Worm (Caenorhabditis elegans): ENCODE results near the gene H11L12.1.

The H11L12.1 gene

DNA sequence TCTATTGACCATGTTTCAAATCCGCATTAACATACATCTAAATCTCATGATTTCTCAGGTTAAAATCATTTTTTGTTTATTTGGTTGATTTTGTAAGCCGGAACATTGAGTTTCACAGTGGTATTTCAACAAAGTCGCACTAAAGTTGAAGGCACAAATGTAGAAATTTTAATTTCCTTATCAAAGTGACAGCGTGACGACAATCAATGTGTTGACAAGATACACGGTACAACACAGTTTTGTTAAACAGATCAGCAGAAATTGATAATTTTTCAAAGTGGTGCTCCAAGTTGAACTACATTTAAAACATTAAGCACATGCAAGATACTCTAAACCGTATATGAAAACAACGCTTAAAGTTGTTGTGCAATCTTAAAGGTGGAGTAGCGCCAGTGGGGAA lies 8.9 kb downstream of the H11L12.1 start:
- TF ChIP-seq hlh-11 (tag; optimal IDR thresholded peaks at IDR 0.05) = peak; percentile 39
- TF ChIP-seq nhr-41 (GFP tag; IDR thresholded peaks at IDR 0.05) = no peak
- peak; percentile 54 for TF ChIP-seq pqm-1 (tag; optimal IDR thresholded peaks at IDR 0.05)
- peak in 1 of 2 experiments; percentile 33 for TF ChIP-seq daf-16 (GFP tag; optimal IDR thresholded peaks at IDR 0.05)
- TF ChIP-seq daf-16 (tag; optimal IDR thresholded peaks at IDR 0.05) = peak; percentile 95
- TF ChIP-seq dmd-6 (GFP tag; IDR thresholded peaks at IDR 0.05) = peak; percentile 74
- no peak for TF ChIP-seq ceh-32 (tag; optimal IDR thresholded peaks at IDR 0.05; ENCODE audit: poor library complexity)
- TF ChIP-seq hlh-30 (tag; optimal IDR thresholded peaks at IDR 0.05; ENCODE audit: insufficient read depth) = peak; percentile 13
- no peak for TF ChIP-seq rbr-2 (tag; optimal IDR thresholded peaks at IDR 0.05)
- TF ChIP-seq dve-1 (tag; optimal IDR thresholded peaks at IDR 0.05; ENCODE audit: insufficient read depth) = peak; percentile 61
- peak; percentile 84 for TF ChIP-seq nhr-28 (tag; optimal IDR thresholded peaks at IDR 0.05)
- TF ChIP-seq unc-62 (GFP tag; optimal IDR thresholded peaks at IDR 0.05 in 1 of 2) = peak in 1 of 2 experiments; percentile 42
- TF ChIP-seq unc-62 (tag; optimal IDR thresholded peaks at IDR 0.05) = no peak

DNA sequence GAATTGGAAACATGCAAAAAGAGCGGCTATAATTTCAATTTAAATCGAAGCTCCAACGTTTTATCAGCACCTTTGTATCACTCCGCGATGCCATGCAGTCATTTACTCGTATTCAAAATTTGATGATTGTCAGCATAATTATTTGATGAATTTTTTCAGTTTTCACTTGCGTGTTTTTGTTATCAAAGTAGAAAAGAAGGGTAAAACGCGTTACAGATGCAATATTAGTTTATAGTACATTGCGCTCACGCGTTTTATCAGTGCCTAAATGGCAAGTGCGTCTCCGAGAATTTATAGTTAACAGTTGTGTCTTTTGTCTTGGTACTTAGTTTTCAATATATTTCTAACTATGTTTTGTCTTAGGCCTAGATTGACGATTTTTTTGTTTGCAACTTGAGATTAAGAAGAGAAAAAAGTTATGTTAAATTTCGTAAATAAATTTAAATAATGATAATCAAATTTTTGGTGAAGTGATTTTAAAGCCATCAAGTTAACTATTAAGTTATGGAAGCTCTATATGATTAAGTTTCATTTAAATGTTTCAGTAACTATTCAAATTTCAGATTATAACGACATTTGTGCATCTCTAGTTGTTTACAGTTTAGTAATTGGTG lies 16.7 kb downstream of the H11L12.1 start, which contains the start of gene cgt-2:
Gene cgt-2 (plus strand): TSS at position 564 of the 614 bp plus-strand sequence.
- no peak for TF ChIP-seq zip-11 (GFP tag; IDR thresholded peaks at IDR 0.05)
- no peak for TF ChIP-seq nhr-6 (tag; optimal IDR thresholded peaks at IDR 0.05)
- TF ChIP-seq ceh-32 (tag; optimal IDR thresholded peaks at IDR 0.05; ENCODE audit: poor library complexity) = no peak
- no peak for TF ChIP-seq dpl-1 (GFP tag; optimal IDR thresholded peaks at IDR 0.05)
- TF ChIP-seq lin-1 (GFP tag; IDR thresholded peaks at IDR 0.05) = no peak
- no peak for TF ChIP-seq lin-38 (GFP tag; IDR thresholded peaks at IDR 0.05)
- TF ChIP-seq lin-29 (GFP tag; IDR thresholded peaks at IDR 0.05) = no peak
- no peak for TF ChIP-seq mep-1 (tag; optimal IDR thresholded peaks at IDR 0.05)
- no peak for TF ChIP-seq lir-3 (tag; optimal IDR thresholded peaks at IDR 0.05)
- no peak for TF ChIP-seq Y48G9A.11 (GFP tag; IDR thresholded peaks at IDR 0.05)
- TF ChIP-seq ceh-20 (GFP tag; IDR thresholded peaks at IDR 0.05) = no peak
- no peak for TF ChIP-seq F44E2.7 (GFP tag; IDR thresholded peaks at IDR 0.05)
- TF ChIP-seq hlh-11 (tag; optimal IDR thresholded peaks at IDR 0.05) = peak; percentile 56
- TF ChIP-seq dmd-6 (GFP tag; IDR thresholded peaks at IDR 0.05) = peak; percentile 71
- TF ChIP-seq unc-39 (tag; optimal IDR thresholded peaks at IDR 0.05) = no peak
- TF ChIP-seq nhr-102 (tag; optimal IDR thresholded peaks at IDR 0.05) = no peak
- TF ChIP-seq zfp-3 (GFP tag; conservative IDR thresholded peaks at IDR 0.05) = no peak
- no peak for TF ChIP-seq pha-4 (GFP tag; IDR thresholded peaks at IDR 0.05)
- no peak for TF ChIP-seq pha-4 (tag; optimal IDR thresholded peaks at IDR 0.05)
- no peak for TF ChIP-seq arid-1 (GFP tag; conservative IDR thresholded peaks at IDR 0.05)
- no peak for TF ChIP-seq lin-39 (tag; optimal IDR thresholded peaks at IDR 0.05)
- TF ChIP-seq F49E8.2 (tag; optimal IDR thresholded peaks at IDR 0.05; ENCODE audit: borderline replicate concordance) = no peak
- no peak for TF ChIP-seq vab-7 (GFP tag; IDR thresholded peaks at IDR 0.05)
- no peak for TF ChIP-seq F26F4.8 (GFP tag; conservative IDR thresholded peaks at IDR 0.05)
- TF ChIP-seq madf-9 (GFP tag; conservative IDR thresholded peaks at IDR 0.05) = no peak
- no peak for TF ChIP-seq nhr-25 (tag; optimal IDR thresholded peaks at IDR 0.05; ENCODE audit: borderline replicate concordance, insufficient read depth)
- no peak for TF ChIP-seq Y75B8A.6 (GFP tag; IDR thresholded peaks at IDR 0.05)
- TF ChIP-seq sdz-12 (GFP tag; optimal IDR thresholded peaks at IDR 0.05) = no peak
- peak; percentile 67 for TF ChIP-seq php-3 (GFP tag; IDR thresholded peaks at IDR 0.05)
- TF ChIP-seq unc-130 (GFP tag; optimal IDR thresholded peaks at IDR 0.05) = no peak
- no peak for TF ChIP-seq daf-19 (GFP tag; conservative IDR thresholded peaks at IDR 0.05)
- no peak for TF ChIP-seq R02D3.7 (tag; optimal IDR thresholded peaks at IDR 0.05)
- no peak for TF ChIP-seq snpc-1.2 (GFP tag; IDR thresholded peaks at IDR 0.05)
- no peak for TF ChIP-seq zip-2 (tag; optimal IDR thresholded peaks at IDR 0.05)
- TF ChIP-seq rbr-2 (tag; optimal IDR thresholded peaks at IDR 0.05) = no peak
- TF ChIP-seq nhr-77 (tag; optimal IDR thresholded peaks at IDR 0.05) = peak; percentile 30
- TF ChIP-seq hlh-30 (tag; optimal IDR thresholded peaks at IDR 0.05; ENCODE audit: insufficient read depth) = no peak
- TF ChIP-seq nhr-48 (tag; optimal IDR thresholded peaks at IDR 0.05) = peak; percentile 17
- TF ChIP-seq nhr-28 (tag; optimal IDR thresholded peaks at IDR 0.05) = peak; percentile 88
- no peak for TF ChIP-seq madf-5 (GFP tag; IDR thresholded peaks at IDR 0.05)
- TF ChIP-seq pqm-1 (tag; optimal IDR thresholded peaks at IDR 0.05) = peak; percentile 86
- TF ChIP-seq dve-1 (tag; optimal IDR thresholded peaks at IDR 0.05; ENCODE audit: insufficient read depth) = peak; percentile 64
- TF ChIP-seq ama-1 (optimal IDR thresholded peaks at IDR 0.05) = no peak

Data from whole organism, L4 larva.